Worm (Caenorhabditis elegans) whole organism, midembryonic: Measurements from ENCODE around the gene gob-1.

Source experiments
- T22C8.4 ChIP-seq: fragments of 200-800 bp; sonication (Bioruptor generic); IDR thresholded peaks from 2 replicates; pipeline ENCODE4 v1.3.6; 2022; ENCODE audit warnings: missing genetic modification characterization, missing compliant biosample characterization
- cog-1 ChIP-seq: sonication (generic microtip); optimal IDR thresholded peaks from 2 replicates; lab custom pipeline; 2016; ENCODE audit warnings: missing genetic modification characterization, missing compliant biosample characterization
- klf-2 ChIP-seq: fragments of 200-800 bp; sonication (Bioruptor generic); conservative IDR thresholded peaks from 2 replicates; pipeline ENCODE4 v1.3.6; 2022; ENCODE audit warnings: missing genetic modification reagents, missing genetic modification characterization, missing compliant biosample characterization
- ztf-23 ChIP-seq: fragments of 200-800 bp; sonication (Bioruptor generic); IDR thresholded peaks from 2 replicates; pipeline ENCODE4 v1.3.6; 2022; ENCODE audit warnings: missing genetic modification reagents, missing genetic modification characterization, missing compliant biosample characterization
- ztf-29 ChIP-seq: fragments of 200-800 bp; sonication (Bioruptor generic); IDR thresholded peaks from 2 replicates; pipeline ENCODE4 v1.3.6; 2022; ENCODE audit warnings: missing genetic modification reagents, missing genetic modification characterization, missing compliant biosample characterization

- TF ChIP-seq ztf-23 (GFP tag; lab: Robert Waterston, UW) (no peak), klf-2 (GFP tag; lab: Robert Waterston, UW) (no peak), cog-1 (tag; lab: Kevin White, UChicago) (no peak), T22C8.4 (no peak), ztf-29 (GFP tag; lab: Robert Waterston, UW) (no peak)
These were observed 11.4 kb downstream of the gob-1 start, which contains the start of gene tbh-1 for ce11 chrX:15504795-15505194.
